Fruit fly (Drosophila melanogaster): ENCODE data around the gene Rtc1.

- TF ChIP-seq CG11762 (GFP tag; optimal IDR thresholded peaks at IDR 0.05; ENCODE audit: insufficient read depth) (no peak), Hr39 (GFP tag; optimal IDR thresholded peaks at IDR 0.05) (no peak), Hr4 (GFP tag; optimal IDR thresholded peaks at IDR 0.05) (no peak), esn (GFP tag; optimal IDR thresholded peaks at IDR 0.05) (no peak), Ets21C (GFP tag; optimal IDR thresholded peaks at IDR 0.05) (no peak), Lpt (GFP tag; optimal IDR thresholded peaks at IDR 0.05) (no peak), Sox102F (GFP tag; optimal IDR thresholded peaks at IDR 0.05) (no peak), CG9139 (GFP tag; optimal IDR thresholded peaks at IDR 0.05) (no peak)
Observed at dm6 chrX:13753775-13754174, 3.2 kb upstream of the Rtc1 start.
